Worm (Caenorhabditis elegans) whole organism, L2 larva: Measurements from ENCODE around the gene nhr-198.

Experiments
- ama-1 ChIP-seq: fragments of 150-350 bp; optimal IDR thresholded peaks from 2 replicates; lab custom pipeline; 2018; ENCODE audit warnings: inconsistent platforms
- elt-3 ChIP-seq: sonication (generic microtip); optimal IDR thresholded peaks from 2 replicates; lab custom pipeline; 2017; ENCODE audit warnings: missing biosample characterization, missing genetic modification characterization
- mab-5 ChIP-seq: fragments of 150-350 bp; optimal IDR thresholded peaks from 2 replicates; lab custom pipeline; 2014; ENCODE audit warnings: missing biosample characterization, missing genetic modification characterization
- nhr-6 ChIP-seq: fragments of 150-350 bp; optimal IDR thresholded peaks from 2 replicates; lab custom pipeline; 2014; ENCODE audit warnings: missing biosample characterization, missing genetic modification characterization
- unc-39 ChIP-seq: fragments of 150-350 bp; optimal IDR thresholded peaks from 2 replicates; lab custom pipeline; 2014; ENCODE audit warnings: missing biosample characterization, missing genetic modification characterization

DNA sequence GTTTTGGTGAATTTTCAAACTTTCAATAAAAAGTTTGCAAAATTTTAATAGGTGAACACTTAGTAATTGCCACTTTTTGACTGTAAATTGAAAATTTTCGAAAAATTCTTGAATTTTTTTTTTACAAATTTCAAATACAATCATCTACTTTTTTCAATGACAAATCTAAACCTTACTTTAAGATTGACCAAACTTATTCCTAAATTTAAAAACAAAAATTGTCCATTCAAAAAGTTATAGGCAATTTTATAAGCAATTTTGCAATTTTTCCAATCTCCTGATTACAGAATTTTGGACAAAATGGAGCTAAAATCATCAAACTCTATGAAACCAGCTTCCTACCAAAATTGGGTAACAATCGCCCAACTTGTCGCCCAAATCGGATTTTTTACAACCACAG, 49.2 kb upstream of the nhr-198 start, which contains the start of gene str-23:
- TF ChIP-seq mab-5 (tag; lab: Kevin White, UChicago) (no peak), unc-39 (tag; lab: Kevin White, UChicago) (no peak), ama-1 (lab: Kevin White, UChicago) (no peak), nhr-6 (tag; lab: Kevin White, UChicago) (no peak), elt-3 (tag; lab: Kevin White, UChicago) (no peak)
